Worm (Caenorhabditis elegans): ENCODE results near the gene acbp-4.

Gene acbp-4

DNA sequence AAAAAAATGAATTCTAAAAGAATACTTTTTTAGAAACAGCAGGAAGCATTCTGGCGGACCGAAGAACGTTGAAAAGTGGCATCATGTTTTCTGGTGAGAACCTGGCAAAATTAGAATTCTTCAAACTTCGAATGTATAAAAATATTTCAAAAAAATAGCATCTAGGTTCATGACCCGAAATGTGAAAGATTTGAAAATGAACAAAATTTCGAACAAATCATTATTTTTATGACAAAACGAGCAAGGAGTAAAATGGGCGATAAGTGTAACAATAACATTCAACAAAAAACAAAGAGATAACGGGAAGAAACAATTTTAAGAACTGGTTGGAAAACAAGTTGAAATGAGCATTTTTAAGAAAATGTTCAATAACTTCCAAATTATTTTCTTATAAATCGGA lies 33.6 kb downstream of the acbp-4 start, which contains the start of gene psd-1:
Gene psd-1, minus strand, starts transcription at position 101 of the 400 bp plus-strand sequence.
- TF ChIP-seq ceh-82 (tag; optimal IDR thresholded peaks at IDR 0.05) (no peak), mab-5 (tag; optimal IDR thresholded peaks at IDR 0.05) (no peak), elt-1 (tag; optimal IDR thresholded peaks at IDR 0.05) (no peak), zag-1 (tag; optimal IDR thresholded peaks at IDR 0.05) (no peak), nhr-25 (tag; optimal IDR thresholded peaks at IDR 0.05) (no peak), ZK546.5 (tag; optimal IDR thresholded peaks at IDR 0.05) (no peak), lin-39 (tag; optimal IDR thresholded peaks at IDR 0.05) (no peak), lin-11 (tag; optimal IDR thresholded peaks at IDR 0.05) (no peak), unc-55 (GFP tag; optimal IDR thresholded peaks at IDR 0.05) (no peak), ztf-1 (GFP tag; conservative IDR thresholded peaks at IDR 0.05) (no peak), ceh-16 (tag; optimal IDR thresholded peaks at IDR 0.05) (no peak), sma-3 (GFP tag; optimal IDR thresholded peaks at IDR 0.05) (no peak), egl-27 (tag; optimal IDR thresholded peaks at IDR 0.05) (no peak), skn-1 (tag; optimal IDR thresholded peaks at IDR 0.05) (no peak), nhr-12 (tag; optimal IDR thresholded peaks at IDR 0.05) (no peak)

DNA sequence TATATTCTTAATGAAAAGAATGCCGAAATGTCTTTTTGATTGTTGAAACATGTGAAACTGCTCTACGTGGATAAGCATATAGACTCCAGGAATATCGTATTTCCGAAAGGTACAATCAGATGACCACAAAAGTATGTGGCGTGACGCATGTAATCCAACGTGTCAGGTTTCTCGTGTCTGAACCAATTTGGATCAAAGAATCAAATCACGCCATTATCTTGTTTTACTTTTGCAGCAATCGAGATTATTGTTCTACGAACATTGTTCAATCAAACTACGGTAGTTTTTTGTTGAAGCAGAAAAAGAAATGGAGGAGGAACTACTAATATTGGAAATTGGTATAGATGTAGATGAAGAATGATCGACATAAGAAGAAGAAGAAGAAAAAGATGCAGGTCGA lies 35.2 kb downstream of the acbp-4 start:
- TF ChIP-seq nhr-21 (tag; optimal IDR thresholded peaks at IDR 0.05) (peak; percentile 68), sma-9 (GFP tag; optimal IDR thresholded peaks at IDR 0.05) (peak; percentile 72), sma-9 (tag; optimal IDR thresholded peaks at IDR 0.05) (no peak), lsy-2 (tag; optimal IDR thresholded peaks at IDR 0.05) (peak in 1 of 2 experiments; percentile 19), nhr-129 (tag; optimal IDR thresholded peaks at IDR 0.05) (peak; percentile 19), aly-2 (tag; optimal IDR thresholded peaks at IDR 0.05) (no peak)

- TF ChIP-seq ama-1 (optimal IDR thresholded peaks at IDR 0.05), result peak; percentile 13
- TF ChIP-seq blmp-1 (tag; optimal IDR thresholded peaks at IDR 0.05; ENCODE audit: insufficient read depth), result peak; percentile 85
- TF ChIP-seq ceh-82 (tag; optimal IDR thresholded peaks at IDR 0.05), result no peak
- TF ChIP-seq unc-62 (GFP tag; optimal IDR thresholded peaks at IDR 0.05), result no peak
- peak in 1 of 2 experiments; percentile 32 for TF ChIP-seq mdl-1 (tag; optimal IDR thresholded peaks at IDR 0.05)
- TF ChIP-seq sma-3 (GFP tag; optimal IDR thresholded peaks at IDR 0.05), result peak; percentile 82
- peak in 1 of 2 experiments; percentile 46 for TF ChIP-seq lsy-2 (tag; optimal IDR thresholded peaks at IDR 0.05)
- TF ChIP-seq sma-9 (GFP tag; optimal IDR thresholded peaks at IDR 0.05), result peak; percentile 86
- no peak for TF ChIP-seq sma-9 (tag; optimal IDR thresholded peaks at IDR 0.05)
- no peak for TF ChIP-seq ztf-4 (tag; optimal IDR thresholded peaks at IDR 0.05)
- no peak for TF ChIP-seq alr-1 (tag; optimal IDR thresholded peaks at IDR 0.05)
- TF ChIP-seq nhr-21 (tag; optimal IDR thresholded peaks at IDR 0.05), result peak; percentile 92
- TF ChIP-seq nhr-25 (tag; optimal IDR thresholded peaks at IDR 0.05), result peak; percentile 51
- peak; percentile 89 for TF ChIP-seq nhr-129 (tag; optimal IDR thresholded peaks at IDR 0.05)
- peak; percentile 63 for TF ChIP-seq fos-1 (tag; optimal IDR thresholded peaks at IDR 0.05)
- TF ChIP-seq crh-2 (tag; optimal IDR thresholded peaks at IDR 0.05), result peak; percentile 55
- TF ChIP-seq aly-2 (tag; optimal IDR thresholded peaks at IDR 0.05), result no peak
- TF ChIP-seq egl-27 (tag; optimal IDR thresholded peaks at IDR 0.05), result peak; percentile 64
- TF ChIP-seq gmeb-1 (tag; optimal IDR thresholded peaks at IDR 0.05), result peak; percentile 71
- no peak for TF ChIP-seq unc-39 (tag; optimal IDR thresholded peaks at IDR 0.05)
Observed at ce11 chrIII:7272828-7273227, 36.1 kb downstream of the acbp-4 start.

ce11 chrIII:7272088-7272487 lies 36.8 kb downstream of the acbp-4 start:
- TF ChIP-seq unc-55 (GFP tag; optimal IDR thresholded peaks at IDR 0.05) (peak; percentile 7), nhr-12 (tag; optimal IDR thresholded peaks at IDR 0.05) (no peak), nhr-129 (tag; optimal IDR thresholded peaks at IDR 0.05) (peak; percentile 86), unc-39 (tag; optimal IDR thresholded peaks at IDR 0.05) (no peak), lin-11 (tag; optimal IDR thresholded peaks at IDR 0.05) (no peak), ceh-82 (tag; optimal IDR thresholded peaks at IDR 0.05) (no peak), elt-1 (tag; optimal IDR thresholded peaks at IDR 0.05) (no peak), ztf-1 (GFP tag; conservative IDR thresholded peaks at IDR 0.05) (no peak), F13H6.1 (tag; optimal IDR thresholded peaks at IDR 0.05) (peak; percentile 59), fos-1 (tag; optimal IDR thresholded peaks at IDR 0.05) (peak; percentile 9), C34F6.9 (tag; optimal IDR thresholded peaks at IDR 0.05) (peak; percentile 81), nhr-25 (tag; optimal IDR thresholded peaks at IDR 0.05) (peak; percentile 59), lsy-2 (tag; optimal IDR thresholded peaks at IDR 0.05) (peak in 1 of 2 experiments; percentile 61), nhr-6 (tag; optimal IDR thresholded peaks at IDR 0.05) (peak; percentile 35), ZK546.5 (tag; optimal IDR thresholded peaks at IDR 0.05) (no peak), gmeb-1 (tag; optimal IDR thresholded peaks at IDR 0.05) (peak; percentile 28), ama-1 (optimal IDR thresholded peaks at IDR 0.05) (peak; percentile 68), snpc-4 (tag; optimal IDR thresholded peaks at IDR 0.05) (no peak), crh-2 (tag; optimal IDR thresholded peaks at IDR 0.05) (peak; percentile 56), sma-3 (GFP tag; optimal IDR thresholded peaks at IDR 0.05) (peak; percentile 41), aly-2 (tag; optimal IDR thresholded peaks at IDR 0.05) (no peak), egl-27 (tag; optimal IDR thresholded peaks at IDR 0.05) (no peak), mdl-1 (tag; optimal IDR thresholded peaks at IDR 0.05) (peak in 1 of 2 experiments; percentile 25), mab-5 (tag; optimal IDR thresholded peaks at IDR 0.05) (peak; percentile 70), lin-13 (GFP tag; optimal IDR thresholded peaks at IDR 0.05) (no peak), elt-3 (tag; optimal IDR thresholded peaks at IDR 0.05) (no peak), ztf-11 (tag; optimal IDR thresholded peaks at IDR 0.05) (no peak), sma-9 (GFP tag; optimal IDR thresholded peaks at IDR 0.05) (peak; percentile 77), sma-9 (tag; optimal IDR thresholded peaks at IDR 0.05) (no peak), skn-1 (tag; optimal IDR thresholded peaks at IDR 0.05) (no peak)

Measured in whole organism, L2 larva.